Worm (Caenorhabditis elegans): ENCODE measurements around the gene srh-83.

The srh-83 gene

ce11 chrV:7164210-7164609 is at the start of gene srh-83:
srh-83 (plus strand) TSS chrV:7164510.
- no peak for TF ChIP-seq ceh-39 (tag; optimal IDR thresholded peaks at IDR 0.05)
- TF ChIP-seq lin-13 (tag; optimal IDR thresholded peaks at IDR 0.05) = no peak
- TF ChIP-seq elt-1 (tag; optimal IDR thresholded peaks at IDR 0.05; ENCODE audit: borderline replicate concordance, insufficient read depth) = no peak
- TF ChIP-seq mab-5 (tag; optimal IDR thresholded peaks at IDR 0.05) = no peak
- TF ChIP-seq sptf-1 (tag; optimal IDR thresholded peaks at IDR 0.05) = no peak
- TF ChIP-seq blmp-1 (tag; optimal IDR thresholded peaks at IDR 0.05) = no peak
- TF ChIP-seq ham-2 (GFP tag; optimal IDR thresholded peaks at IDR 0.05) = no peak
- TF ChIP-seq unc-62 (GFP tag; optimal IDR thresholded peaks at IDR 0.05) = no peak

ce11 chrV:7118796-7119195 is 45.5 kb upstream of the srh-83 start, which contains the start of gene srx-33:
srx-33 (minus strand) TSS chrV:7118896.
- TF ChIP-seq nhr-2 (tag; optimal IDR thresholded peaks at IDR 0.05) (no peak), mab-5 (tag; optimal IDR thresholded peaks at IDR 0.05) (no peak), ham-2 (GFP tag; optimal IDR thresholded peaks at IDR 0.05) (no peak), elt-1 (tag; optimal IDR thresholded peaks at IDR 0.05; ENCODE audit: borderline replicate concordance, insufficient read depth) (no peak), unc-120 (tag; optimal IDR thresholded peaks at IDR 0.05; ENCODE audit: poor library complexity, severe bottlenecking) (no peak), hlh-1 (tag; optimal IDR thresholded peaks at IDR 0.05) (no peak), ceh-83 (GFP tag; optimal IDR thresholded peaks at IDR 0.05) (no peak), bed-3 (GFP tag; optimal IDR thresholded peaks at IDR 0.05) (no peak), flh-1 (GFP tag; optimal IDR thresholded peaks at IDR 0.05) (no peak)

ce11 chrV:7120168-7120567 is 44.1 kb upstream of the srh-83 start, which contains the start of gene srx-34:
srx-34 (minus strand) TSS chrV:7120268.
- no peak for TF ChIP-seq mls-2 (tag; optimal IDR thresholded peaks at IDR 0.05)
- no peak for TF ChIP-seq unc-120 (tag; optimal IDR thresholded peaks at IDR 0.05; ENCODE audit: poor library complexity, severe bottlenecking)
- no peak for TF ChIP-seq ham-2 (GFP tag; optimal IDR thresholded peaks at IDR 0.05)
- TF ChIP-seq snpc-4 (tag; optimal IDR thresholded peaks at IDR 0.05) = no peak
- no peak for TF ChIP-seq blmp-1 (tag; optimal IDR thresholded peaks at IDR 0.05)
- no peak for TF ChIP-seq lsy-2 (tag; optimal IDR thresholded peaks at IDR 0.05)
- TF ChIP-seq M03D4.4 (tag; optimal IDR thresholded peaks at IDR 0.05) = no peak
- TF ChIP-seq mep-1 (tag; optimal IDR thresholded peaks at IDR 0.05) = no peak
- no peak for TF ChIP-seq nhr-12 (tag; optimal IDR thresholded peaks at IDR 0.05)

- no peak for TF ChIP-seq nhr-28 (tag; optimal IDR thresholded peaks at IDR 0.05)
- TF ChIP-seq elt-3 (tag; optimal IDR thresholded peaks at IDR 0.05) = no peak
- TF ChIP-seq ceh-39 (tag; optimal IDR thresholded peaks at IDR 0.05) = no peak
- TF ChIP-seq hlh-1 (tag; optimal IDR thresholded peaks at IDR 0.05) = no peak
- TF ChIP-seq sptf-1 (tag; optimal IDR thresholded peaks at IDR 0.05) = no peak
- no peak for TF ChIP-seq nhr-2 (tag; optimal IDR thresholded peaks at IDR 0.05)
- TF ChIP-seq zip-8 (tag; optimal IDR thresholded peaks at IDR 0.05) = no peak
- TF ChIP-seq nhr-12 (tag; optimal IDR thresholded peaks at IDR 0.05) = no peak
- TF ChIP-seq ceh-83 (GFP tag; optimal IDR thresholded peaks at IDR 0.05) = no peak
- TF ChIP-seq cnd-1 (tag; optimal IDR thresholded peaks at IDR 0.05) = no peak
- TF ChIP-seq drap-1 (GFP tag; optimal IDR thresholded peaks at IDR 0.05) = no peak
Observed at ce11 chrV:7123188-7123708, 41.1 kb upstream of the srh-83 start, which contains the start of gene lmd-5. lmd-5 (plus strand) TSS chrV:7123658.

ce11 chrV:7123979-7124378 is 40.3 kb upstream of the srh-83 start:
- TF ChIP-seq blmp-1 (tag; optimal IDR thresholded peaks at IDR 0.05) (no peak), lin-13 (tag; optimal IDR thresholded peaks at IDR 0.05) (no peak), mep-1 (tag; optimal IDR thresholded peaks at IDR 0.05) (no peak), nhr-2 (tag; optimal IDR thresholded peaks at IDR 0.05) (no peak), mls-2 (tag; optimal IDR thresholded peaks at IDR 0.05) (no peak), ceh-39 (tag; optimal IDR thresholded peaks at IDR 0.05) (no peak), ces-1 (GFP tag; optimal IDR thresholded peaks at IDR 0.05) (no peak)

ce11 chrV:7129460-7129859 is 34.9 kb upstream of the srh-83 start, which contains the start of gene T01C4.8:
T01C4.8 (minus strand) TSS chrV:7129560.
- TF ChIP-seq flh-1 (GFP tag; optimal IDR thresholded peaks at IDR 0.05) (no peak), elt-1 (tag; optimal IDR thresholded peaks at IDR 0.05; ENCODE audit: borderline replicate concordance, insufficient read depth) (no peak), mab-5 (tag; optimal IDR thresholded peaks at IDR 0.05) (no peak), lsy-2 (tag; optimal IDR thresholded peaks at IDR 0.05) (no peak), unc-39 (tag; optimal IDR thresholded peaks at IDR 0.05) (no peak), nhr-2 (tag; optimal IDR thresholded peaks at IDR 0.05) (no peak), nhr-76 (tag; optimal IDR thresholded peaks at IDR 0.05) (no peak), tbx-8 (GFP tag; optimal IDR thresholded peaks at IDR 0.05) (no peak)

Measured in whole organism, mixed stage, embryonic.